Fruit fly (Drosophila melanogaster): ENCODE results near the gene CG17712.
A peak's percentile ranks its signal among the peaks of the same experiment; 100 is the strongest.

The CG17712 gene

DNA sequence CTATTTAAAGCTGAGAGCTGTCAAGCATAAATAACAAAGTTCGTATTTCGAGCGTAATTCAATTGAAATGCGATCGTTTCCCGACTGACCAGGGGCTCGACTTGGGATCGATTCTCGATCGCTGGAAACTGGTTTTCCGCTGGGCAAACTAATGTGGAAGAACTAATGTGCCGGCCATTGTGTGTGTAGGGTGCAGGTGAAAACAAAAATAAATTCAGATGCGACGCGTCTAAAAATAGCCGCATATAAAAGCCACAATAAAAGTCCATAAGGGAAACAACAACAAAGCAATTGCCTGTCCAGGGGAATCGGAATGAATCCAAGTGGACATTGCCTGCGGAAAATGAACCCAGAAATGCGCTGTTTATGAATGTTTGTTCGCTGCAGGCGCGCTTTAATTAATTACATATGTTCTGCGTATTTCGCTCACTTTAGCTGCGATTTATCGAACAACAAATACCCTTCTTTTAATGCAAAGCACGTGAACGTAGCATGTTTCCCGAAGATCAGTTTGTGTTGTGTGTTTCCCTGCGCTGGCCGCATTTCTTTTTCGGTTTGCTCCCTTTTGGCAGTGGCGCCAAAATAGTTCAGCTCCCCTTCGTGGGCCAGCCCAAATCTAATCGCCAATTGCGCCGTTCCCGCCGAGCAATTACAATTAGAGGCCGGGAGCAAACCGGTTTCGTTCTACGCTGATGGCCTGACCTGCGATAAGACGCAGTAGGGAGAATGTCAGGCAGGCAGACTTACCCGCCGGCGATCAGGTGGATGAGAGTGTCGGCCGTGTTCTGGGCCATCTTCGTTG is 28.6 kb downstream of the CG17712 start (continued):
- TF ChIP-seq lov (optimal IDR thresholded peaks at IDR 0.05) = no peak
- TF ChIP-seq lov (GFP tag; IDR thresholded peaks at IDR 0.05) = 0 out of 3 replicates have a peak, but pooled peaks have one; percentile 12
- no peak for TF ChIP-seq peb (GFP tag; IDR thresholded peaks at IDR 0.05)
- TF ChIP-seq CG2712 (tag; optimal IDR thresholded peaks at IDR 0.05) = peak; percentile 24
- peak; percentile 5 for TF ChIP-seq Hmr (GFP tag; optimal IDR thresholded peaks at IDR 0.05)
- no peak for TF ChIP-seq CG10366 (GFP tag; IDR thresholded peaks at IDR 0.05)
- peak; percentile 12 for TF ChIP-seq CG17385 (GFP tag; optimal IDR thresholded peaks at IDR 0.05)
- no peak for TF ChIP-seq onecut (GFP tag; IDR thresholded peaks at IDR 0.05)
- no peak for TF ChIP-seq Bteb2 (GFP tag; optimal IDR thresholded peaks at IDR 0.05)
- TF ChIP-seq CG9932 (GFP tag; IDR thresholded peaks at IDR 0.05) = peak; percentile 30
- no peak for TF ChIP-seq CG2116 (GFP tag; optimal IDR thresholded peaks at IDR 0.05)
- TF ChIP-seq unc-4 (GFP tag; IDR thresholded peaks at IDR 0.05; ENCODE audit: partially characterized antibody) = no peak
- 0 out of 2 replicates have a peak, but pooled peaks have one; percentile 32 for TF ChIP-seq ara (GFP tag; IDR thresholded peaks at IDR 0.05)
- TF ChIP-seq Eip74EF (GFP tag; optimal IDR thresholded peaks at IDR 0.05) = peak in 1 of 2 experiments; percentile 53
- TF ChIP-seq CG8290 (GFP tag; optimal IDR thresholded peaks at IDR 0.05) = no peak
- TF ChIP-seq CG8290 (tag; optimal IDR thresholded peaks at IDR 0.05) = peak in 1 of 2 experiments; percentile 34
- peak; percentile 13 for TF ChIP-seq Xbp1 (GFP tag; optimal IDR thresholded peaks at IDR 0.05)
- TF ChIP-seq CG6791 (GFP tag; IDR thresholded peaks at IDR 0.05; ENCODE audit: partially characterized antibody) = no peak
- TF ChIP-seq CG17912 (GFP tag; optimal IDR thresholded peaks at IDR 0.05) = peak; percentile 5
- TF ChIP-seq NK7.1 (GFP tag; optimal IDR thresholded peaks at IDR 0.05) = no peak
- peak; percentile 49 for TF ChIP-seq cwo (GFP tag; optimal IDR thresholded peaks at IDR 0.05)
- no peak for TF ChIP-seq CG17328 (GFP tag; IDR thresholded peaks at IDR 0.05)
- TF ChIP-seq CG7987 (GFP tag; optimal IDR thresholded peaks at IDR 0.05) = peak; percentile 53
- peak; percentile 35 for TF ChIP-seq CG8944 (GFP tag; optimal IDR thresholded peaks at IDR 0.05)
- TF ChIP-seq CG2202 (tag; optimal IDR thresholded peaks at IDR 0.05) = peak; percentile 30
- no peak for TF ChIP-seq nau (GFP tag; optimal IDR thresholded peaks at IDR 0.05)
- TF ChIP-seq Dad (GFP tag; optimal IDR thresholded peaks at IDR 0.05) = peak; percentile 4
- no peak for TF ChIP-seq Hand (GFP tag; optimal IDR thresholded peaks at IDR 0.05)
- TF ChIP-seq Dref (GFP tag; IDR thresholded peaks at IDR 0.05) = no peak
- peak; percentile 2 for TF ChIP-seq CG13775 (GFP tag; optimal IDR thresholded peaks at IDR 0.05)
- TF ChIP-seq CG12769 (tag; optimal IDR thresholded peaks at IDR 0.05) = peak; percentile 90
- TF ChIP-seq CG11695 (GFP tag; IDR thresholded peaks at IDR 0.05) = no peak
- TF ChIP-seq Elba2 (GFP tag; optimal IDR thresholded peaks at IDR 0.05) = no peak
- TF ChIP-seq CG31388 (GFP tag; optimal IDR thresholded peaks at IDR 0.05) = no peak
- TF ChIP-seq ci (GFP tag; IDR thresholded peaks at IDR 0.05) = peak; percentile 66; the same call in 2 of the 3 replicates
- peak; percentile 14 for TF ChIP-seq Asciz (GFP tag; optimal IDR thresholded peaks at IDR 0.05)
- no peak for TF ChIP-seq CG18011 (GFP tag; optimal IDR thresholded peaks at IDR 0.05)
- TF ChIP-seq CG18262 (tag; optimal IDR thresholded peaks at IDR 0.05) = peak; percentile 24
- TF ChIP-seq Rfx (GFP tag; IDR thresholded peaks at IDR 0.05) = peak; percentile 40
- peak; percentile 32 for TF ChIP-seq CG17829 (tag; optimal IDR thresholded peaks at IDR 0.05)
- no peak for TF ChIP-seq CG4707 (GFP tag; optimal IDR thresholded peaks at IDR 0.05)
- peak; percentile 43 for TF ChIP-seq CG7839 (tag; optimal IDR thresholded peaks at IDR 0.05)
- TF ChIP-seq knrl (GFP tag; IDR thresholded peaks at IDR 0.05; ENCODE audit: partially characterized antibody) = no peak
- TF ChIP-seq abd-A (tag; optimal IDR thresholded peaks at IDR 0.05) = peak; percentile 70
- TF ChIP-seq az2 (GFP tag; optimal IDR thresholded peaks at IDR 0.05) = no peak
- TF ChIP-seq BtbVII (GFP tag; optimal IDR thresholded peaks at IDR 0.05) = peak; percentile 43
- no peak; the same call in 1 of the 2 replicates for TF ChIP-seq lmd (GFP tag; IDR thresholded peaks at IDR 0.05)
- TF ChIP-seq CG42726 (GFP tag; IDR thresholded peaks at IDR 0.05; ENCODE audit: partially characterized antibody) = no peak
